Worm (Caenorhabditis elegans): Measurements from ENCODE around the gene R07B1.5.

DNA sequence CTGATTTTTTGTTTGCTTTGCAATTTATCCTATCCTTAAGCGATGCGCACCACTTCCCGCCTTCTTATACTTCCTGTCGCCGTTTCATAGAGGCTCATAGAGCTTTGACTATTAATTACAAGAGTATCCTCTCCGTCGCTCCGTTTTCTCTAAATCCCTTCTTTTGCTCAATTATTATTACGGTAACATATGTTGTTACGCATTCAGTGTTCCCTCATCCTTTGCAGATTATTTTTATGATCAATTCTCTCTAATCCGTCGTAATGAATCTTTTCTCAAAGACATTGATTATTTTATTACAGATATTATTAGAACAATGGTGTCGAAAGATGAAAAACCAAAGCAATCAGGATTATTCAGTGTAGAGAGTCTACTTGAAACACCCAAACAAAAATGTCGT is 16.4 kb upstream of the R07B1.5 start, which contains the start of gene vab-15:
- no peak for TF ChIP-seq ama-1 (optimal IDR thresholded peaks at IDR 0.05)
- TF ChIP-seq tbx-37 (GFP tag; conservative IDR thresholded peaks at IDR 0.05): no peak
- no peak for TF ChIP-seq hmg-4 (GFP tag; optimal IDR thresholded peaks at IDR 0.05)
- TF ChIP-seq tbx-11 (GFP tag; IDR thresholded peaks at IDR 0.05): no peak
- no peak for TF ChIP-seq ets-7 (tag; optimal IDR thresholded peaks at IDR 0.05)
- TF ChIP-seq hmbx-1 (tag; optimal IDR thresholded peaks at IDR 0.05): no peak
- no peak for TF ChIP-seq flt-1 (GFP tag; IDR thresholded peaks at IDR 0.05)
- no peak for TF ChIP-seq F13C5.2 (tag; optimal IDR thresholded peaks at IDR 0.05)
- TF ChIP-seq ceh-36 (tag; optimal IDR thresholded peaks at IDR 0.05): peak; percentile 34
